Worm (Caenorhabditis elegans): Measurements from ENCODE around the gene degt-1.

- TF ChIP-seq fos-1 (tag; optimal IDR thresholded peaks at IDR 0.05): no peak
- no peak for TF ChIP-seq aly-2 (tag; optimal IDR thresholded peaks at IDR 0.05)
- TF ChIP-seq ZK546.5 (tag; optimal IDR thresholded peaks at IDR 0.05): no peak
- TF ChIP-seq zag-1 (tag; optimal IDR thresholded peaks at IDR 0.05): no peak
- no peak for TF ChIP-seq ztf-11 (tag; optimal IDR thresholded peaks at IDR 0.05)
- TF ChIP-seq nhr-11 (tag; optimal IDR thresholded peaks at IDR 0.05): no peak
- no peak for TF ChIP-seq skn-1 (tag; optimal IDR thresholded peaks at IDR 0.05)
- no peak for TF ChIP-seq pha-4 (tag; optimal IDR thresholded peaks at IDR 0.05)
- no peak for TF ChIP-seq egl-27 (tag; optimal IDR thresholded peaks at IDR 0.05)
- no peak for TF ChIP-seq daf-12 (tag; optimal IDR thresholded peaks at IDR 0.05)
- no peak for TF ChIP-seq tbx-2 (tag; optimal IDR thresholded peaks at IDR 0.05)
These were observed 9.6 kb downstream of the degt-1 start, which contains the start of gene F32G8.2 for ce11 chrV:10549717-10550116.
